Worm (Caenorhabditis elegans) whole organism, mixed stage, embryonic: ENCODE measurements around the gene ZK792.5.

Experiments used
- M03D4.4 ChIP-seq: sonication (generic microtip); optimal IDR thresholded peaks from 2 replicates; lab custom pipeline; 2017; ENCODE audit warnings: mild to moderate bottlenecking, missing genetic modification characterization, missing compliant biosample characterization
- bed-3 ChIP-seq: fragments of 200-800 bp; sonication (Bioruptor generic); optimal IDR thresholded peaks from 3 replicates; lab custom pipeline; 2018; ENCODE audit warnings: mild to moderate bottlenecking, missing genetic modification characterization, moderate library complexity, missing compliant biosample characterization
- blmp-1 ChIP-seq: fragments of 150-350 bp; optimal IDR thresholded peaks from 2 replicates; lab custom pipeline; 2014; ENCODE audit warnings: missing biosample characterization, missing genetic modification characterization
- ceh-39 ChIP-seq: fragments of 150-350 bp; optimal IDR thresholded peaks from 2 replicates; lab custom pipeline; 2014; ENCODE audit warnings: missing biosample characterization, missing genetic modification characterization
- ceh-43 ChIP-seq: fragments of 200-800 bp; sonication (Bioruptor generic); optimal IDR thresholded peaks from 2 replicates; lab custom pipeline; 2018; ENCODE audit warnings: mild to moderate bottlenecking, missing genetic modification characterization, moderate library complexity, missing compliant biosample characterization
- ceh-83 ChIP-seq: fragments of 200-800 bp; sonication (Bioruptor generic); optimal IDR thresholded peaks from 2 replicates; lab custom pipeline; 2018; ENCODE audit warnings: mild to moderate bottlenecking, missing genetic modification characterization, missing compliant biosample characterization
- ces-1 ChIP-seq: fragments of 150-350 bp; optimal IDR thresholded peaks from 2 replicates; lab custom pipeline; 2014; ENCODE audit warnings: missing biosample characterization, missing genetic modification reagents, missing genetic modification characterization
- cnd-1 ChIP-seq: fragments of 200-800 bp; sonication (Bioruptor generic); optimal IDR thresholded peaks from 2 replicates; lab custom pipeline; 2018; ENCODE audit warnings: mild to moderate bottlenecking, missing genetic modification characterization, missing compliant biosample characterization
- drap-1 ChIP-seq: fragments of 200-800 bp; sonication (Bioruptor generic); optimal IDR thresholded peaks from 3 replicates; lab custom pipeline; 2018; ENCODE audit warnings: mild to moderate bottlenecking, missing genetic modification characterization, missing compliant biosample characterization
- elt-1 ChIP-seq: sonication (generic microtip); optimal IDR thresholded peaks from 2 replicates; lab custom pipeline; 2017; ENCODE audit warnings: missing genetic modification characterization, mild to moderate bottlenecking, missing compliant biosample characterization, antibody characterized with exemption, moderate library complexity, borderline replicate concordance; ENCODE audit not compliant: insufficient read depth
- elt-3 ChIP-seq: fragments of 150-350 bp; optimal IDR thresholded peaks from 2 replicates; lab custom pipeline; 2014; ENCODE audit warnings: missing biosample characterization, missing genetic modification characterization
- ham-2 ChIP-seq: fragments of 200-800 bp; sonication (Bioruptor generic); optimal IDR thresholded peaks from 2 replicates; lab custom pipeline; 2018; ENCODE audit warnings: mild to moderate bottlenecking, missing genetic modification characterization, missing compliant biosample characterization
- hlh-1 ChIP-seq: fragments of 150-350 bp; optimal IDR thresholded peaks from 2 replicates; lab custom pipeline; 2014; ENCODE audit warnings: missing biosample characterization, missing genetic modification reagents, missing genetic modification characterization
- lin-13 ChIP-seq: fragments of 150-350 bp; optimal IDR thresholded peaks from 2 replicates; lab custom pipeline; 2014; ENCODE audit warnings: missing biosample characterization, missing genetic modification characterization
- lin-32 ChIP-seq: fragments of 200-800 bp; sonication (Bioruptor generic); optimal IDR thresholded peaks from 2 replicates; lab custom pipeline; 2018; ENCODE audit warnings: mild to moderate bottlenecking, missing genetic modification characterization, missing compliant biosample characterization
- lsy-2 ChIP-seq: fragments of 150-350 bp; optimal IDR thresholded peaks from 2 replicates; lab custom pipeline; 2014; ENCODE audit warnings: missing biosample characterization, missing genetic modification characterization
- mab-5 ChIP-seq: fragments of 150-350 bp; optimal IDR thresholded peaks from 2 replicates; lab custom pipeline; 2014; ENCODE audit warnings: missing biosample characterization, missing genetic modification characterization
- mep-1 ChIP-seq: fragments of 150-350 bp; optimal IDR thresholded peaks from 2 replicates; lab custom pipeline; 2017; ENCODE audit warnings: missing biosample characterization, missing genetic modification reagents, missing genetic modification characterization, inconsistent platforms
- mls-2 ChIP-seq: sonication (generic microtip); optimal IDR thresholded peaks from 2 replicates; lab custom pipeline; 2016; ENCODE audit warnings: mild to moderate bottlenecking, missing genetic modification characterization, moderate library complexity, missing compliant biosample characterization
- nhr-12 ChIP-seq: fragments of 150-350 bp; optimal IDR thresholded peaks from 2 replicates; lab custom pipeline; 2014; ENCODE audit warnings: missing biosample characterization, missing genetic modification characterization
- nhr-2 ChIP-seq: fragments of 150-350 bp; optimal IDR thresholded peaks from 2 replicates; lab custom pipeline; 2014; ENCODE audit warnings: missing biosample characterization, missing genetic modification characterization
- pha-4 ChIP-seq: fragments of 150-350 bp; optimal IDR thresholded peaks from 2 replicates; lab custom pipeline; 2018; ENCODE audit warnings: missing biosample characterization, missing genetic modification reagents, missing genetic modification characterization
- sem-2 ChIP-seq: fragments of 200-800 bp; sonication (Bioruptor generic); optimal IDR thresholded peaks from 2 replicates; lab custom pipeline; 2018; ENCODE audit warnings: mild to moderate bottlenecking, missing genetic modification characterization, missing compliant biosample characterization
- sptf-1 ChIP-seq: sonication (generic microtip); optimal IDR thresholded peaks from 2 replicates; lab custom pipeline; 2017; ENCODE audit warnings: mild to moderate bottlenecking, missing genetic modification characterization, moderate library complexity, missing compliant biosample characterization
- tbx-8 ChIP-seq: fragments of 200-800 bp; sonication (Bioruptor generic); optimal IDR thresholded peaks from 2 replicates; lab custom pipeline; 2018; ENCODE audit warnings: mild to moderate bottlenecking, missing genetic modification characterization, moderate library complexity, missing compliant biosample characterization
- unc-120 ChIP-seq: sonication (generic microtip); optimal IDR thresholded peaks from 2 replicates; lab custom pipeline; 2017; ENCODE audit warnings: missing genetic modification characterization, missing compliant biosample characterization; ENCODE audit not compliant: poor library complexity, severe bottlenecking
- unc-39 ChIP-seq: fragments of 150-350 bp; optimal IDR thresholded peaks from 2 replicates; lab custom pipeline; 2014; ENCODE audit warnings: missing biosample characterization, missing genetic modification characterization
- ztf-11 ChIP-seq: fragments of 150-350 bp; optimal IDR thresholded peaks from 2 replicates; lab custom pipeline; 2014; ENCODE audit warnings: missing biosample characterization, missing genetic modification characterization

Gene ZK792.5

ce11 chrIV:11701878-11702277, 14.0 kb upstream of the ZK792.5 start:
- no peak for TF ChIP-seq elt-1 (tag; lab: Kevin White, UChicago)
- no peak for TF ChIP-seq hlh-1

ce11 chrIV:11700752-11701151, 12.8 kb upstream of the ZK792.5 start, which contains the start of gene dpy-20:
Gene dpy-20 (minus strand): TSS chrIV:11700852.
- TF ChIP-seq mep-1 (tag; lab: Kevin White, UChicago) = no peak
- TF ChIP-seq elt-3 (tag; lab: Kevin White, UChicago) = no peak
- no peak for TF ChIP-seq lin-13 (tag; lab: Kevin White, UChicago)
- TF ChIP-seq M03D4.4 = no peak
- no peak for TF ChIP-seq ztf-11 (tag; lab: Kevin White, UChicago)
- TF ChIP-seq ham-2 (GFP tag; lab: Kevin White, UChicago) = no peak
- no peak for TF ChIP-seq ceh-43
- no peak for TF ChIP-seq nhr-2 (tag; lab: Kevin White, UChicago)
- TF ChIP-seq elt-1 (tag; lab: Kevin White, UChicago) = no peak
- no peak for TF ChIP-seq sem-2 (GFP tag; lab: Kevin White, UChicago)
- TF ChIP-seq, all 35 proteins: peak for 0

- TF ChIP-seq sem-2 (GFP tag; lab: Kevin White, UChicago) = no peak
- TF ChIP-seq blmp-1 (tag; lab: Kevin White, UChicago) = peak; percentile 83
These were observed 12.2 kb upstream of the ZK792.5 start for ce11 chrIV:11700100-11700499.

ce11 chrIV:11697514-11697913, 9.6 kb upstream of the ZK792.5 start:
- TF ChIP-seq ceh-39 (tag; lab: Kevin White, UChicago) (no peak), blmp-1 (tag; lab: Kevin White, UChicago) (peak; percentile 18)

ce11 chrIV:11695634-11696033, 7.7 kb upstream of the ZK792.5 start:
- TF ChIP-seq cnd-1 (tag; lab: Kevin White, UChicago) (no peak), unc-39 (tag; lab: Kevin White, UChicago) (no peak), drap-1 (no peak), ces-1 (no peak), ceh-83 (GFP tag; lab: Kevin White, UChicago) (no peak), nhr-2 (tag; lab: Kevin White, UChicago) (no peak), ceh-39 (tag; lab: Kevin White, UChicago) (no peak), M03D4.4 (no peak), sem-2 (GFP tag; lab: Kevin White, UChicago) (no peak), ztf-11 (tag; lab: Kevin White, UChicago) (no peak), hlh-1 (no peak), elt-1 (tag; lab: Kevin White, UChicago) (no peak), pha-4 (tag; lab: Kevin White, UChicago) (no peak), bed-3 (GFP tag; lab: Kevin White, UChicago) (no peak), lin-32 (GFP tag; lab: Kevin White, UChicago) (no peak), mep-1 (tag; lab: Kevin White, UChicago) (no peak), sptf-1 (tag; lab: Kevin White, UChicago) (no peak), nhr-12 (tag; lab: Kevin White, UChicago) (no peak), mab-5 (no peak), tbx-8 (GFP tag; lab: Kevin White, UChicago) (no peak)

ce11 chrIV:11694143-11694542, 6.2 kb upstream of the ZK792.5 start, which contains the start of gene ZK792.7:
Gene ZK792.7 (plus strand): TSS chrIV:11694443.
- TF ChIP-seq ces-1 (peak; percentile 44), pha-4 (tag; lab: Kevin White, UChicago) (peak; percentile 55), unc-39 (tag; lab: Kevin White, UChicago) (no peak)

ce11 chrIV:11693493-11693892, 5.6 kb upstream of the ZK792.5 start, which contains the start of gene ZK792.12:
Gene ZK792.12 (plus strand): TSS chrIV:11693793.
- no peak for TF ChIP-seq mls-2
- no peak for TF ChIP-seq unc-120 (tag; lab: Kevin White, UChicago)
- TF ChIP-seq bed-3 (GFP tag; lab: Kevin White, UChicago) = no peak
- TF ChIP-seq nhr-12 (tag; lab: Kevin White, UChicago) = no peak
- no peak for TF ChIP-seq cnd-1 (tag; lab: Kevin White, UChicago)
- no peak for TF ChIP-seq lsy-2 (tag; lab: Kevin White, UChicago)
